Fruit fly (Drosophila melanogaster): ENCODE measurements around the gene CG42834.

Gene CG42834

dm6 chr3R:17402434-17402833 lies 16.1 kb upstream of the CG42834 start, which contains the start of gene Sur-8 (continued):
- TF ChIP-seq klu (GFP tag; IDR thresholded peaks at IDR 0.05), result no peak
- TF ChIP-seq Dek (tag; optimal IDR thresholded peaks at IDR 0.05), result peak; percentile 34
- peak; percentile 76 for TF ChIP-seq Hmr (GFP tag; optimal IDR thresholded peaks at IDR 0.05)
- no peak for TF ChIP-seq CG8765 (GFP tag; IDR thresholded peaks at IDR 0.05)
- TF ChIP-seq CG8359 (GFP tag; optimal IDR thresholded peaks at IDR 0.05; ENCODE audit: borderline replicate concordance), result peak; percentile 47
- TF ChIP-seq dan (GFP tag; IDR thresholded peaks at IDR 0.05), result no peak
- TF ChIP-seq Atf-2 (GFP tag; optimal IDR thresholded peaks at IDR 0.05), result peak; percentile 65
- TF ChIP-seq nom (GFP tag; optimal IDR thresholded peaks at IDR 0.05), result no peak
- TF ChIP-seq Eip74EF (GFP tag; optimal IDR thresholded peaks at IDR 0.05), result no peak
- peak; percentile 2 for TF ChIP-seq Side (GFP tag; optimal IDR thresholded peaks at IDR 0.05)
- peak; percentile 55 for TF ChIP-seq CG18619 (GFP tag; optimal IDR thresholded peaks at IDR 0.05)
- no peak for TF ChIP-seq lola (GFP tag; optimal IDR thresholded peaks at IDR 0.05)
- 0 out of 2 replicates have a peak, but pooled peaks have one; percentile 31 for TF ChIP-seq sim (GFP tag; IDR thresholded peaks at IDR 0.05)
- peak; percentile 49 for TF ChIP-seq CG12155 (GFP tag; optimal IDR thresholded peaks at IDR 0.05)
- no peak for TF ChIP-seq CG7928 (GFP tag; optimal IDR thresholded peaks at IDR 0.05)
- TF ChIP-seq Gug (GFP tag; IDR thresholded peaks at IDR 0.05), result peak; percentile 62; the same call in 2 of the 4 replicates
- peak; percentile 32 for TF ChIP-seq CG4617 (GFP tag; optimal IDR thresholded peaks at IDR 0.05; ENCODE audit: borderline replicate concordance)
- TF ChIP-seq chm (GFP tag; IDR thresholded peaks at IDR 0.05), result no peak
- peak; percentile 49; the same call in 1 of the 2 replicates for TF ChIP-seq E2f2 (GFP tag; IDR thresholded peaks at IDR 0.05)
- TF ChIP-seq p53 (GFP tag; optimal IDR thresholded peaks at IDR 0.05), result peak; percentile 9
- no peak for TF ChIP-seq CG12391 (tag; optimal IDR thresholded peaks at IDR 0.05)
- TF ChIP-seq CG9215 (GFP tag; IDR thresholded peaks at IDR 0.05), result 0 out of 2 replicates have a peak, but pooled peaks have one; percentile 21
- TF ChIP-seq pita (GFP tag; optimal IDR thresholded peaks at IDR 0.05), result no peak
- TF ChIP-seq tap (tag; optimal IDR thresholded peaks at IDR 0.05), result peak; percentile 23
- no peak for TF ChIP-seq CG9437 (GFP tag; optimal IDR thresholded peaks at IDR 0.05)
- no peak for TF ChIP-seq crp (GFP tag; optimal IDR thresholded peaks at IDR 0.05)
- peak; percentile 68 for TF ChIP-seq E2f1 (GFP tag; IDR thresholded peaks at IDR 0.05)
- 0 out of 2 replicates have a peak, but pooled peaks have one; percentile 22 for TF ChIP-seq ranshi (GFP tag; IDR thresholded peaks at IDR 0.05)
- TF ChIP-seq sisA (GFP tag; IDR thresholded peaks at IDR 0.05), result peak; percentile 76
- TF ChIP-seq ham (GFP tag; IDR thresholded peaks at IDR 0.05), result no peak; the same call in 1 of the 2 replicates
- no peak for TF ChIP-seq gcm2 (GFP tag; optimal IDR thresholded peaks at IDR 0.05)
- no peak for TF ChIP-seq CG4707 (GFP tag; optimal IDR thresholded peaks at IDR 0.05)
- TF ChIP-seq CG6765 (GFP tag; optimal IDR thresholded peaks at IDR 0.05), result peak; percentile 63
- no peak for TF ChIP-seq CG18262 (tag; optimal IDR thresholded peaks at IDR 0.05)
- TF ChIP-seq CG8478 (optimal IDR thresholded peaks at IDR 0.05), result no peak
- peak; percentile 21 for TF ChIP-seq CG3281 (GFP tag; optimal IDR thresholded peaks at IDR 0.05)
- TF ChIP-seq toy (GFP tag; IDR thresholded peaks at IDR 0.05), result peak; percentile 21; the same call in 1 of the 2 replicates
- peak; percentile 77 for TF ChIP-seq Hsf (GFP tag; optimal IDR thresholded peaks at IDR 0.05)
- peak; percentile 17 for TF ChIP-seq slou (GFP tag; optimal IDR thresholded peaks at IDR 0.05)
- peak; percentile 27 for TF ChIP-seq fu2 (GFP tag; optimal IDR thresholded peaks at IDR 0.05)
- peak; percentile 25 for TF ChIP-seq BtbVII (GFP tag; optimal IDR thresholded peaks at IDR 0.05)
- peak; percentile 75; the same call in 2 of the 3 replicates for TF ChIP-seq otp (GFP tag; IDR thresholded peaks at IDR 0.05)
- peak; percentile 29 for TF ChIP-seq fd3F (GFP tag; optimal IDR thresholded peaks at IDR 0.05)
- TF ChIP-seq chinmo (GFP tag; IDR thresholded peaks at IDR 0.05; ENCODE audit: partially characterized antibody), result 0 out of 4 replicates have a peak, but pooled peaks have one; percentile 26
- peak; percentile 76; the same call in 1 of the 2 replicates for TF ChIP-seq vvl (GFP tag; IDR thresholded peaks at IDR 0.05)
- peak; percentile 65; the same call in 2 of the 3 replicates for TF ChIP-seq CG17361 (GFP tag; IDR thresholded peaks at IDR 0.05)
- peak; percentile 54 for TF ChIP-seq CG10209 (GFP tag; optimal IDR thresholded peaks at IDR 0.05)
- TF ChIP-seq CG10979 (tag; optimal IDR thresholded peaks at IDR 0.05), result peak; percentile 88
- TF ChIP-seq grau (tag; optimal IDR thresholded peaks at IDR 0.05), result peak; percentile 63
- TF ChIP-seq CG11398 (GFP tag; optimal IDR thresholded peaks at IDR 0.05), result peak; percentile 34
